Fruit fly (Drosophila melanogaster) whole organism, embryonic: Measurements from ENCODE around the gene Stim.
A peak's percentile ranks its signal among the peaks of the same experiment; 100 is the strongest.

Experiments used
- CG10543 ChIP-seq: fragments of 200-800 bp; sonication (Bioruptor generic); optimal IDR thresholded peaks from 3 replicates; lab custom pipeline; 2017; ENCODE audit warnings: missing biosample characterization, mild to moderate bottlenecking, missing genetic modification characterization, moderate library complexity
- CG11398 ChIP-seq: fragments of 200-800 bp; sonication (Bioruptor generic); optimal IDR thresholded peaks from 2 replicates; lab custom pipeline; 2016; ENCODE audit warnings: missing biosample characterization, missing genetic modification characterization
- CG11504 ChIP-seq: fragments of 200-800 bp; sonication (Bioruptor generic); optimal IDR thresholded peaks from 3 replicates; lab custom pipeline; 2019; ENCODE audit warnings: missing biosample characterization, mild to moderate bottlenecking, missing genetic modification characterization, moderate library complexity
- CG1603 ChIP-seq: fragments of 200-800 bp; sonication (Bioruptor generic); optimal IDR thresholded peaks from 2 replicates; lab custom pipeline; 2019; ENCODE audit warnings: missing biosample characterization, mild to moderate bottlenecking, missing genetic modification characterization, moderate library complexity
- CG1647 ChIP-seq: fragments of 200-800 bp; sonication (Bioruptor generic); optimal IDR thresholded peaks from 3 replicates; lab custom pipeline; 2016; ENCODE audit warnings: missing biosample characterization, missing genetic modification characterization
- CG16863 ChIP-seq: fragments of 200-800 bp; sonication (Bioruptor generic); optimal IDR thresholded peaks from 3 replicates; lab custom pipeline; 2016; ENCODE audit warnings: missing biosample characterization, missing genetic modification characterization
- CG17328 ChIP-seq: fragments of 200-800 bp; sonication (Bioruptor generic); IDR thresholded peaks from 2 replicates; pipeline ENCODE4 v1.3.6; 2022; ENCODE audit warnings: missing biosample characterization, missing genetic modification characterization
- CG1792 ChIP-seq: fragments of 200-800 bp; sonication (Bioruptor generic); optimal IDR thresholded peaks from 2 replicates; lab custom pipeline; 2016; ENCODE audit warnings: missing biosample characterization, missing genetic modification characterization
- CG30403 ChIP-seq: fragments of 200-800 bp; sonication (Bioruptor generic); optimal IDR thresholded peaks from 3 replicates; lab custom pipeline; 2016; ENCODE audit warnings: missing biosample characterization, missing genetic modification characterization
- CG30431 ChIP-seq: fragments of 200-800 bp; sonication (Bioruptor generic); optimal IDR thresholded peaks from 2 replicates; lab custom pipeline; 2017; ENCODE audit warnings: missing biosample characterization, missing genetic modification characterization
- CG32532 ChIP-seq: fragments of 200-800 bp; sonication (Bioruptor generic); IDR thresholded peaks from 2 replicates; pipeline ENCODE4 v1.3.6; 2022; ENCODE audit warnings: missing biosample characterization, missing genetic modification characterization
- CG32767 ChIP-seq: fragments of 200-800 bp; sonication (Bioruptor generic); IDR thresholded peaks from 2 replicates; pipeline ENCODE4 v1.3.6; 2022; ENCODE audit warnings: missing biosample characterization, missing genetic modification characterization
- CG4854 ChIP-seq: fragments of 200-800 bp; sonication (Bioruptor generic); optimal IDR thresholded peaks from 2 replicates; lab custom pipeline; 2016; ENCODE audit warnings: missing biosample characterization, missing genetic modification characterization, inconsistent platforms
- CG6765 ChIP-seq: fragments of 200-800 bp; sonication (Bioruptor generic); optimal IDR thresholded peaks from 3 replicates; lab custom pipeline; 2017; ENCODE audit warnings: missing biosample characterization, mild to moderate bottlenecking, missing genetic modification characterization
- CG7556 ChIP-seq: fragments of 200-800 bp; sonication (Bioruptor generic); optimal IDR thresholded peaks from 2 replicates; lab custom pipeline; 2017; ENCODE audit warnings: missing biosample characterization, mild to moderate bottlenecking, missing genetic modification characterization
- CG7745 ChIP-seq: fragments of 200-800 bp; sonication (Bioruptor generic); optimal IDR thresholded peaks from 2 replicates; lab custom pipeline; 2018; ENCODE audit warnings: missing biosample characterization, mild to moderate bottlenecking, missing genetic modification characterization, moderate library complexity
- CG7786 ChIP-seq: fragments of 200-800 bp; sonication (Bioruptor generic); optimal IDR thresholded peaks from 2 replicates; lab custom pipeline; 2016; ENCODE audit warnings: missing biosample characterization, missing genetic modification characterization
- CG9437 ChIP-seq: fragments of 200-800 bp; sonication (Bioruptor generic); optimal IDR thresholded peaks from 2 replicates; lab custom pipeline; 2018; ENCODE audit warnings: missing biosample characterization, mild to moderate bottlenecking, missing genetic modification characterization
- CG9727 ChIP-seq: fragments of 200-800 bp; sonication (Bioruptor generic); optimal IDR thresholded peaks from 3 replicates; lab custom pipeline; 2017; ENCODE audit warnings: missing biosample characterization, mild to moderate bottlenecking, missing genetic modification characterization
- Dbx ChIP-seq: fragments of 200-800 bp; sonication (Bioruptor generic); IDR thresholded peaks from 3 replicates; pipeline ENCODE4 v1.3.6; 2022; ENCODE audit warnings: missing biosample characterization, missing genetic modification characterization
- Dip3 ChIP-seq: fragments of 200-800 bp; sonication (Bioruptor generic); optimal IDR thresholded peaks from 3 replicates; lab custom pipeline; 2016; ENCODE audit warnings: missing biosample characterization, missing genetic modification characterization
- Doc3 ChIP-seq: fragments of 200-800 bp; sonication (Bioruptor generic); IDR thresholded peaks from 3 replicates; pipeline ENCODE4 v1.3.6; 2022; ENCODE audit warnings: missing biosample characterization, missing genetic modification characterization; ENCODE audit not compliant: partially characterized antibody
- ERR ChIP-seq: fragments of 200-800 bp; sonication (Bioruptor generic); optimal IDR thresholded peaks from 2 replicates; lab custom pipeline; 2016; ENCODE audit warnings: missing biosample characterization, missing genetic modification characterization
- Ets65A ChIP-seq: fragments of 200-800 bp; sonication (Bioruptor generic); peaks from one replicate; lab custom pipeline; 2016; ENCODE audit warnings: missing biosample characterization, missing genetic modification characterization
- Gsc ChIP-seq: fragments of 200-800 bp; sonication (Bioruptor generic); IDR thresholded peaks from 2 replicates; pipeline ENCODE4 v1.3.6; 2022; ENCODE audit warnings: missing biosample characterization, missing genetic modification characterization
- Gug ChIP-seq: fragments of 200-800 bp; sonication (Bioruptor generic); IDR thresholded peaks from 4 replicates; pipeline ENCODE4 v1.3.6; 2022; ENCODE audit warnings: missing biosample characterization, missing genetic modification characterization
- HLH3B ChIP-seq: fragments of 200-800 bp; sonication (Bioruptor generic); IDR thresholded peaks from 2 replicates; pipeline ENCODE4 v1.3.6; 2022; ENCODE audit warnings: missing biosample characterization, missing genetic modification characterization
- Optix ChIP-seq: fragments of 200-800 bp; sonication (Bioruptor generic); IDR thresholded peaks from 3 replicates; pipeline ENCODE4 v1.3.6; 2022; ENCODE audit warnings: missing biosample characterization, missing genetic modification characterization
- Scr ChIP-seq: fragments of 200-800 bp; sonication (Bioruptor generic); IDR thresholded peaks from 2 replicates; pipeline ENCODE4 v1.3.6; 2022; ENCODE audit warnings: missing biosample characterization, missing genetic modification characterization; ENCODE audit not compliant: partially characterized antibody
- Sry-β ChIP-seq: fragments of 200-800 bp; sonication (Bioruptor generic); optimal IDR thresholded peaks from 2 replicates; lab custom pipeline; 2018; ENCODE audit warnings: missing biosample characterization, mild to moderate bottlenecking, missing genetic modification characterization, moderate library complexity
- bab2 ChIP-seq: fragments of 200-800 bp; sonication (Bioruptor generic); optimal IDR thresholded peaks from 2 replicates; lab custom pipeline; 2016; ENCODE audit warnings: missing biosample characterization, missing genetic modification characterization
- bbx ChIP-seq: fragments of 200-800 bp; sonication (Bioruptor generic); IDR thresholded peaks from 2 replicates; pipeline ENCODE4 v1.3.6; 2022; ENCODE audit warnings: missing biosample characterization, missing genetic modification characterization; ENCODE audit not compliant: partially characterized antibody
- bowl ChIP-seq: fragments of 200-800 bp; sonication (Bioruptor generic); IDR thresholded peaks from 2 replicates; pipeline ENCODE4 v1.3.6; 2022; ENCODE audit warnings: missing biosample characterization, missing genetic modification characterization
- chinmo ChIP-seq: fragments of 200-800 bp; sonication (Bioruptor generic); IDR thresholded peaks from 4 replicates; pipeline ENCODE4 v1.3.6; 2022; ENCODE audit warnings: missing biosample characterization, missing genetic modification characterization; ENCODE audit not compliant: partially characterized antibody
- croc ChIP-seq: fragments of 200-800 bp; sonication (Bioruptor generic); conservative IDR thresholded peaks from 3 replicates; pipeline ENCODE4 v1.3.6; 2022; ENCODE audit warnings: missing biosample characterization, missing genetic modification characterization
- danr ChIP-seq: fragments of 200-800 bp; sonication (Bioruptor generic); IDR thresholded peaks from 2 replicates; pipeline ENCODE4 v1.3.6; 2022; ENCODE audit warnings: missing biosample characterization, missing genetic modification characterization
- dm ChIP-seq: fragments of 200-800 bp; sonication (Bioruptor generic); optimal IDR thresholded peaks from 3 replicates; lab custom pipeline; 2016; ENCODE audit warnings: missing biosample characterization, missing genetic modification characterization
- fd96Cb ChIP-seq: fragments of 200-800 bp; sonication (Bioruptor generic); optimal IDR thresholded peaks from 2 replicates; lab custom pipeline; 2018; ENCODE audit warnings: missing biosample characterization, mild to moderate bottlenecking, missing genetic modification characterization, moderate library complexity
- ind ChIP-seq: fragments of 200-800 bp; sonication (Bioruptor generic); optimal IDR thresholded peaks from 3 replicates; lab custom pipeline; 2016; ENCODE audit warnings: missing biosample characterization, missing genetic modification characterization
- jumu ChIP-seq: fragments of 200-800 bp; sonication (Bioruptor generic); optimal IDR thresholded peaks from 3 replicates; lab custom pipeline; 2016; ENCODE audit warnings: missing biosample characterization, missing genetic modification characterization
- kay ChIP-seq: fragments of 200-800 bp; sonication (Bioruptor generic); optimal IDR thresholded peaks from 2 replicates; lab custom pipeline; 2016; ENCODE audit warnings: missing biosample characterization, missing genetic modification characterization
- mld ChIP-seq: fragments of 200-800 bp; sonication (Bioruptor generic); IDR thresholded peaks from 3 replicates; pipeline ENCODE4 v1.3.6; 2022; ENCODE audit warnings: missing biosample characterization, missing genetic modification characterization; ENCODE audit not compliant: partially characterized antibody
- oc ChIP-seq: fragments of 200-800 bp; sonication (Bioruptor generic); optimal IDR thresholded peaks from 2 replicates; lab custom pipeline; 2018; ENCODE audit warnings: missing biosample characterization, mild to moderate bottlenecking, missing genetic modification characterization, moderate library complexity
- prd ChIP-seq, 3 experiments: fragments of >200 bp in 2 of 3; fragments of 200-800 bp in 1 of 3; sonication (Bioruptor generic) in 1 of 3; optimal IDR thresholded peaks in 2 of 3; IDR thresholded peaks in 1 of 3; 2 replicates in 2 of 3; 3 replicates in 1 of 3; pipeline versions ENCODE4 v1.3.6 to Lab custom; 2017 to 2022; ENCODE audit warnings: missing biosample characterization in 1 of 3, missing genetic modification characterization in 1 of 3
- pzg ChIP-seq: fragments of 200-800 bp; sonication (Bioruptor generic); optimal IDR thresholded peaks from 3 replicates; lab custom pipeline; 2018; ENCODE audit warnings: missing biosample characterization, mild to moderate bottlenecking, missing genetic modification characterization, moderate library complexity
- sens-2 ChIP-seq: fragments of 200-800 bp; sonication (Bioruptor generic); IDR thresholded peaks from 2 replicates; pipeline ENCODE4 v1.3.6; 2022; ENCODE audit warnings: missing biosample characterization, missing genetic modification characterization
- slp2 ChIP-seq: fragments of 200-800 bp; sonication (Bioruptor generic); optimal IDR thresholded peaks from 2 replicates; lab custom pipeline; 2016; ENCODE audit warnings: missing biosample characterization, missing genetic modification characterization
- sna ChIP-seq: fragments of 200-800 bp; sonication (Bioruptor generic); IDR thresholded peaks from 2 replicates; pipeline ENCODE4 v1.3.6; 2022; ENCODE audit warnings: missing biosample characterization, missing genetic modification characterization; ENCODE audit not compliant: partially characterized antibody
- ssp ChIP-seq: fragments of 200-800 bp; sonication (Bioruptor generic); IDR thresholded peaks from 2 replicates; pipeline ENCODE4 v1.3.6; 2022; ENCODE audit warnings: missing biosample characterization, missing genetic modification characterization
- sug ChIP-seq: fragments of 200-800 bp; optimal IDR thresholded peaks from 2 replicates; lab custom pipeline; 2019; ENCODE audit warnings: missing biosample characterization, mild to moderate bottlenecking, missing genetic modification characterization, moderate library complexity
- tin ChIP-seq: fragments of 200-800 bp; sonication (Bioruptor generic); optimal IDR thresholded peaks from 3 replicates; lab custom pipeline; 2016; ENCODE audit warnings: missing biosample characterization, missing genetic modification characterization

The Stim gene

DNA sequence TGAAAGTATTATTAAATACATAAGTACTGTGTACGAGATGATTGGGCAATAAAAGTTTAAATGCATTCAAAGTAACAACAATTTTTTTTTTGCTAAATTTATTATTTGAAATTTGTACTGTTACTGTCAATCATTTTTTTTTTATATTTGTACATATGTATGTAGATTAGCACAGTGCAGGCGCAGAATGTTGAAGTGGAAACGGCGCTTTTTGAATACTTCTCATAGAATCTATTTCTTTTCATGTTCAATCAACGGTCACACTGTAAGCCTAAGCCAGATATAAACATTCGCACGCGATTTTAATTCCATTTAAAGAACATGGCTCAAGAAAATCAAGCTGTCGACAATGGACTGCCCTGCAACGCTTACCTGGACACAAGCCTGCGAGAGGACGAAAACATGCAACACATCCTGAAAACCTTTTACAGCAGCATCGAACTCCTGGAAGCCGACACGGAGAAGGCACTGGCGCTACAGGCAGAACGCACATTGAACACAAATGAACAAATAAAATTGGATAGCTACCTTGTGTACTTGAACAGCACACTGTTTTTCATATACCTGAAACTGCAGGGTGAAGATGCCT, 4.6 kb upstream of the Stim start, which contains the start of gene Rrp47 (continued):
- TF ChIP-seq dm (peak; percentile 8), CG1603 (tag; lab: Kevin White, UChicago) (peak; percentile 50), jumu (GFP tag; lab: Kevin White, UChicago) (no peak), CG1647 (GFP tag; lab: Kevin White, UChicago) (no peak), mld (GFP tag; lab: Robert Waterston, UW) (no peak), fd96Cb (tag; lab: Kevin White, UChicago) (no peak), Ets65A (GFP tag; lab: Kevin White, UChicago) (no peak), CG11398 (no peak), CG11504 (no peak), Dbx (GFP tag; lab: Robert Waterston, UW) (no peak), ind (GFP tag; lab: Kevin White, UChicago) (no peak), CG32767 (GFP tag; lab: Robert Waterston, UW) (no peak), HLH3B (GFP tag; lab: Robert Waterston, UW) (no peak), tin (no peak), prd (optimal IDR thresholded peaks at IDR 0.05; lab: Kevin White, UChicago) (no peak), prd (GFP tag; IDR thresholded peaks at IDR 0.05; lab: Robert Waterston, UW) (no peak), ERR (no peak), CG30403 (GFP tag; lab: Kevin White, UChicago) (no peak), CG7745 (no peak), Dip3 (GFP tag; lab: Kevin White, UChicago) (no peak), Gsc (GFP tag; lab: Robert Waterston, UW) (no peak), sens-2 (GFP tag; lab: Robert Waterston, UW) (no peak), kay (GFP tag; lab: Kevin White, UChicago) (no peak), CG17328 (no peak), chinmo (GFP tag; lab: Robert Waterston, UW) (no peak), Sry-β (GFP tag; lab: Kevin White, UChicago) (no peak), bbx (GFP tag; lab: Robert Waterston, UW) (no peak), CG6765 (GFP tag; lab: Kevin White, UChicago) (no peak), slp2 (GFP tag; lab: Kevin White, UChicago) (no peak), pzg (GFP tag; lab: Kevin White, UChicago) (peak; percentile 52), sna (GFP tag; lab: Robert Waterston, UW) (no peak), croc (GFP tag; lab: Robert Waterston, UW) (no peak), danr (no peak), CG16863 (GFP tag; lab: Kevin White, UChicago) (no peak), Optix (GFP tag; lab: Robert Waterston, UW) (no peak), CG9437 (GFP tag; lab: Kevin White, UChicago) (no peak), CG32532 (GFP tag; lab: Robert Waterston, UW) (no peak), CG9727 (no peak), bowl (GFP tag; lab: Robert Waterston, UW) (no peak), CG1792 (GFP tag; lab: Kevin White, UChicago) (no peak), CG30431 (GFP tag; lab: Kevin White, UChicago) (no peak), sug (no peak), ssp (peak; percentile 94), CG7786 (GFP tag; lab: Kevin White, UChicago) (no peak), Doc3 (GFP tag; lab: Robert Waterston, UW) (no peak), CG4854 (GFP tag; lab: Kevin White, UChicago) (no peak), bab2 (GFP tag; lab: Kevin White, UChicago) (no peak), Scr (GFP tag; lab: Robert Waterston, UW) (no peak), oc (tag; lab: Kevin White, UChicago) (no peak), CG7556 (GFP tag; lab: Kevin White, UChicago) (no peak), Gug (GFP tag; lab: Robert Waterston, UW) (no peak), CG10543 (GFP tag; lab: Kevin White, UChicago) (no peak)
